Fruit fly (Drosophila melanogaster) whole organism, prepupa: ENCODE data around the gene TfIIEalpha.

ENCODE experiments used
- CG11902 ChIP-seq: fragments of 200-800 bp; sonication (Bioruptor generic); optimal IDR thresholded peaks from 3 replicates; lab custom pipeline; 2016; ENCODE audit warnings: missing biosample characterization, missing genetic modification characterization
- CG6854 ChIP-seq: fragments of 200-800 bp; sonication (Bioruptor generic); optimal IDR thresholded peaks from 2 replicates; lab custom pipeline; 2017; ENCODE audit warnings: missing biosample characterization, mild to moderate bottlenecking, missing genetic modification characterization
- CG7368 ChIP-seq: fragments of 200-800 bp; sonication (Bioruptor generic); optimal IDR thresholded peaks from 3 replicates; lab custom pipeline; 2016; ENCODE audit warnings: missing biosample characterization, missing genetic modification characterization
- CG8319 ChIP-seq: fragments of 200-800 bp; sonication (Bioruptor generic); optimal IDR thresholded peaks from 3 replicates; lab custom pipeline; 2016; ENCODE audit warnings: missing biosample characterization, missing genetic modification characterization
- CG9139 ChIP-seq: fragments of 200-800 bp; sonication (Bioruptor generic); optimal IDR thresholded peaks from 3 replicates; lab custom pipeline; 2017; ENCODE audit warnings: missing biosample characterization, mild to moderate bottlenecking, missing genetic modification characterization
- Hr39 ChIP-seq: fragments of 200-800 bp; sonication (Bioruptor generic); optimal IDR thresholded peaks from 2 replicates; lab custom pipeline; 2016; ENCODE audit warnings: missing biosample characterization, missing genetic modification characterization
- Sox14 ChIP-seq: fragments of 200-800 bp; sonication (Bioruptor generic); optimal IDR thresholded peaks from 3 replicates; lab custom pipeline; 2016; ENCODE audit warnings: missing biosample characterization, missing genetic modification characterization
- fd85E ChIP-seq: fragments of 200-800 bp; sonication (Bioruptor generic); optimal IDR thresholded peaks from 3 replicates; lab custom pipeline; 2016; ENCODE audit warnings: missing biosample characterization, missing genetic modification characterization

DNA sequence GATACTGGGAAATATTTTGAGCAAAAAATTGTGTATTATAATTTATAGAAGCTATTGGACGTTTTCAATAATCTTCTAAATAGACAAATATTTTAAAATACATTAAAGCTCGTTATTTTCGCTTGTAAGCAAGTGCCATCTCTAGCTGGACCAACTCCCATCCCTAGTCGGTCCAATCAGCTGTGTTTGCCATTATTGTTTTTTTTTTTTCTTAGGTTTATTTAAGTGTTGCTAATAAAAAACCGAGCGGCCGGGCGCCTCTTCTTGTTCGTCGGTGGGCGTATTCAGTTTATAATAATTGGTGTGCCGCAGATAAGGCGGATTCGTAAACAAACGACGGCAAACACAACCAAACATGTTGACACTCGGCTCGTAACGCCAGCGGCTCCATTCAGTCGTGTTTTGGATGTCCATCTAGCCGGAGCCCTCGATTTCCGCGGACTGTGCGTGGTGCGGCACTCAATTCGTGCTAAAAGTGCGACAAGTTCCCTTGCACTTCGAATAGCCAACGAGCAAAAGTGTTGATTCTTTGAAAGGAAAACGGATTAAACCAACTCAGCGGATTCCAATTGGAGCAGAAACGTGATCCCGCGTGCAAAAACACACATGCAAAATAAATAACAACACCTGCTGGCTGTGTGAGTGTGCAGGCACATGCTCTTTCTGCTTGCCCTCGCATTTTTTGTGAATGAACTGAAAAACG lies 2.1 kb downstream of the TfIIEalpha start, which contains the start of gene Sugb:
- TF ChIP-seq Hr39 (GFP tag; lab: Kevin White, UChicago), result no peak
- peak; percentile 3 for TF ChIP-seq CG11902 (GFP tag; lab: Kevin White, UChicago)
- TF ChIP-seq Sox14 (GFP tag; lab: Kevin White, UChicago), result peak; percentile 74
- no peak for TF ChIP-seq CG7368 (GFP tag; lab: Kevin White, UChicago)
- no peak for TF ChIP-seq CG8319
- TF ChIP-seq fd85E (GFP tag; lab: Kevin White, UChicago), result no peak
- no peak for TF ChIP-seq CG6854
- peak; percentile 12 for TF ChIP-seq CG9139 (GFP tag; lab: Kevin White, UChicago)
